Fruit fly (Drosophila melanogaster) whole organism, embryonic: ENCODE measurements around the gene CG2187.

ENCODE experiments used
- ATbp ChIP-seq: fragments of 200-800 bp; sonication (Bioruptor generic); optimal IDR thresholded peaks from 2 replicates; lab custom pipeline; 2017; ENCODE audit warnings: missing biosample characterization, mild to moderate bottlenecking, missing genetic modification characterization, missing genetic modification reagents
- Asciz ChIP-seq: fragments of 200-800 bp; sonication (Bioruptor generic); optimal IDR thresholded peaks from 2 replicates; lab custom pipeline; 2017; ENCODE audit warnings: missing biosample characterization, mild to moderate bottlenecking, missing genetic modification characterization, missing genetic modification reagents
- CG10431 ChIP-seq: fragments of 200-800 bp; sonication (Bioruptor generic); optimal IDR thresholded peaks from 3 replicates; lab custom pipeline; 2018; ENCODE audit warnings: missing biosample characterization, mild to moderate bottlenecking, missing genetic modification characterization
- CG12071 ChIP-seq: fragments of 200-800 bp; sonication (Bioruptor generic); optimal IDR thresholded peaks from 3 replicates; lab custom pipeline; 2018; ENCODE audit warnings: missing biosample characterization, mild to moderate bottlenecking, missing genetic modification characterization
- CG13296 ChIP-seq: fragments of 200-800 bp; sonication (Bioruptor generic); optimal IDR thresholded peaks from 3 replicates; lab custom pipeline; 2018; ENCODE audit warnings: missing biosample characterization, mild to moderate bottlenecking, missing genetic modification characterization
- CG13424 ChIP-seq: fragments of 200-800 bp; sonication (Bioruptor generic); optimal IDR thresholded peaks from 2 replicates; lab custom pipeline; 2019; ENCODE audit warnings: missing biosample characterization, mild to moderate bottlenecking, missing genetic modification characterization, moderate library complexity
- CG14710 ChIP-seq: fragments of 200-800 bp; sonication (Bioruptor generic); optimal IDR thresholded peaks from 3 replicates; lab custom pipeline; 2019; ENCODE audit warnings: missing biosample characterization, mild to moderate bottlenecking, missing genetic modification characterization, moderate library complexity
- CG14965 ChIP-seq: fragments of 200-800 bp; sonication (Bioruptor generic); optimal IDR thresholded peaks from 2 replicates; lab custom pipeline; 2016; ENCODE audit warnings: missing biosample characterization, missing genetic modification characterization, borderline replicate concordance
- CG15479 ChIP-seq: fragments of 200-800 bp; sonication (Bioruptor generic); optimal IDR thresholded peaks from 3 replicates; lab custom pipeline; 2019; ENCODE audit warnings: missing biosample characterization, mild to moderate bottlenecking, missing genetic modification characterization, moderate library complexity
- CG15514 ChIP-seq: fragments of 200-800 bp; sonication (Bioruptor generic); optimal IDR thresholded peaks from 3 replicates; lab custom pipeline; 2017; ENCODE audit warnings: missing biosample characterization, missing genetic modification characterization, mild to moderate bottlenecking, moderate library complexity, missing genetic modification reagents
- CG1603 ChIP-seq: fragments of 200-800 bp; sonication (Bioruptor generic); optimal IDR thresholded peaks from 2 replicates; lab custom pipeline; 2019; ENCODE audit warnings: missing biosample characterization, mild to moderate bottlenecking, missing genetic modification characterization, moderate library complexity
- CG16813 ChIP-seq: fragments of 200-800 bp; sonication (Bioruptor generic); IDR thresholded peaks from 3 replicates; pipeline ENCODE4 v1.3.6; 2022; ENCODE audit warnings: missing biosample characterization, missing genetic modification characterization; ENCODE audit not compliant: partially characterized antibody
- CG16863 ChIP-seq: fragments of 200-800 bp; sonication (Bioruptor generic); optimal IDR thresholded peaks from 3 replicates; lab custom pipeline; 2016; ENCODE audit warnings: missing biosample characterization, missing genetic modification characterization
- CG17328 ChIP-seq: fragments of 200-800 bp; sonication (Bioruptor generic); IDR thresholded peaks from 2 replicates; pipeline ENCODE4 v1.3.6; 2022; ENCODE audit warnings: missing biosample characterization, missing genetic modification characterization
- CG17385 ChIP-seq: fragments of 200-800 bp; sonication (Bioruptor generic); optimal IDR thresholded peaks from 3 replicates; lab custom pipeline; 2018; ENCODE audit warnings: missing biosample characterization, mild to moderate bottlenecking, missing genetic modification characterization
- CG6689 ChIP-seq: fragments of 200-800 bp; sonication (Bioruptor generic); IDR thresholded peaks from 2 replicates; pipeline ENCODE4 v1.3.6; 2022; ENCODE audit warnings: missing biosample characterization, missing genetic modification characterization
- CG6765 ChIP-seq: fragments of 200-800 bp; sonication (Bioruptor generic); optimal IDR thresholded peaks from 3 replicates; lab custom pipeline; 2017; ENCODE audit warnings: missing biosample characterization, mild to moderate bottlenecking, missing genetic modification characterization
- CG6813 ChIP-seq: fragments of 200-800 bp; sonication (Bioruptor generic); optimal IDR thresholded peaks from 2 replicates; lab custom pipeline; 2017; ENCODE audit warnings: missing biosample characterization, missing genetic modification characterization, mild to moderate bottlenecking, moderate library complexity, missing genetic modification reagents
- CG7987 ChIP-seq: fragments of 200-800 bp; sonication (Bioruptor generic); optimal IDR thresholded peaks from 2 replicates; lab custom pipeline; 2018; ENCODE audit warnings: missing biosample characterization, mild to moderate bottlenecking, missing genetic modification characterization, moderate library complexity
- CG8924 ChIP-seq: fragments of 200-800 bp; optimal IDR thresholded peaks from 3 replicates; lab custom pipeline; 2019; ENCODE audit warnings: missing biosample characterization, mild to moderate bottlenecking, missing genetic modification characterization, moderate library complexity
- Dbx ChIP-seq: fragments of 200-800 bp; sonication (Bioruptor generic); IDR thresholded peaks from 3 replicates; pipeline ENCODE4 v1.3.6; 2022; ENCODE audit warnings: missing biosample characterization, missing genetic modification characterization
- Drgx ChIP-seq: fragments of 200-800 bp; sonication (Bioruptor generic); IDR thresholded peaks from 2 replicates; pipeline ENCODE4 v1.3.6; 2022; ENCODE audit warnings: missing biosample characterization, missing genetic modification characterization
- Fer3 ChIP-seq: fragments of 200-800 bp; sonication (Bioruptor generic); optimal IDR thresholded peaks from 2 replicates; lab custom pipeline; 2018; ENCODE audit warnings: missing biosample characterization, mild to moderate bottlenecking, missing genetic modification characterization, moderate library complexity
- HLH3B ChIP-seq: fragments of 200-800 bp; sonication (Bioruptor generic); IDR thresholded peaks from 2 replicates; pipeline ENCODE4 v1.3.6; 2022; ENCODE audit warnings: missing biosample characterization, missing genetic modification characterization
- Hmr ChIP-seq: fragments of 200-800 bp; sonication (Bioruptor generic); optimal IDR thresholded peaks from 3 replicates; lab custom pipeline; 2017; ENCODE audit warnings: mild to moderate bottlenecking, missing biosample characterization, missing genetic modification reagents, missing genetic modification characterization
- Hr78 ChIP-seq, 2 experiments: fragments of 200-800 bp in 1 of 2; fragments of >200 bp in 1 of 2; sonication (Bioruptor generic) in 1 of 2; optimal IDR thresholded peaks; 2 replicates each; lab custom pipeline; 2017 to 2019; ENCODE audit warnings: missing biosample characterization in 2 of 2, missing genetic modification characterization in 2 of 2, mild to moderate bottlenecking in 1 of 2, moderate library complexity in 1 of 2
- Xrp1 ChIP-seq: fragments of 200-800 bp; sonication (Bioruptor generic); IDR thresholded peaks from 2 replicates; pipeline ENCODE4 v1.3.6; 2022; ENCODE audit warnings: missing biosample characterization, missing genetic modification characterization
- al ChIP-seq: fragments of 200-800 bp; sonication (Bioruptor generic); IDR thresholded peaks from 2 replicates; pipeline ENCODE4 v1.3.6; 2022; ENCODE audit warnings: missing biosample characterization, missing genetic modification characterization
- bsh ChIP-seq, 2 experiments: fragments of 200-800 bp; sonication (Bioruptor generic); optimal IDR thresholded peaks; 2 replicates each; lab custom pipeline; 2017 to 2018; ENCODE audit warnings: mild to moderate bottlenecking in 2 of 2, missing biosample characterization in 2 of 2, missing genetic modification characterization in 2 of 2, moderate library complexity in 1 of 2
- caup ChIP-seq: fragments of 200-800 bp; sonication (Bioruptor generic); optimal IDR thresholded peaks from 3 replicates; lab custom pipeline; 2017; ENCODE audit warnings: missing biosample characterization, mild to moderate bottlenecking, missing genetic modification characterization, moderate library complexity; ENCODE audit not compliant: severe bottlenecking
- ci ChIP-seq: fragments of 200-800 bp; sonication (Bioruptor generic); IDR thresholded peaks from 3 replicates; pipeline ENCODE4 v1.3.6; 2022; ENCODE audit warnings: missing biosample characterization, missing genetic modification characterization
- corto ChIP-seq: fragments of 200-800 bp; sonication (Bioruptor generic); optimal IDR thresholded peaks from 2 replicates; lab custom pipeline; 2016; ENCODE audit warnings: missing biosample characterization, mild to moderate bottlenecking, missing genetic modification characterization, moderate library complexity
- fd64A ChIP-seq: fragments of 200-800 bp; sonication (Bioruptor generic); optimal IDR thresholded peaks from 3 replicates; lab custom pipeline; 2018; ENCODE audit warnings: missing biosample characterization, mild to moderate bottlenecking, missing genetic modification characterization
- gcm2 ChIP-seq: fragments of 200-800 bp; sonication (Bioruptor generic); optimal IDR thresholded peaks from 2 replicates; lab custom pipeline; 2016; ENCODE audit warnings: missing biosample characterization, missing genetic modification characterization
- her ChIP-seq: fragments of 200-800 bp; sonication (Bioruptor generic); optimal IDR thresholded peaks from 2 replicates; lab custom pipeline; 2016; ENCODE audit warnings: missing biosample characterization, missing genetic modification characterization
- lab ChIP-seq: fragments of 200-800 bp; sonication (Bioruptor generic); optimal IDR thresholded peaks from 3 replicates; lab custom pipeline; 2017; ENCODE audit warnings: missing biosample characterization, missing genetic modification characterization, mild to moderate bottlenecking, moderate library complexity, missing genetic modification reagents
- mirr ChIP-seq: fragments of 200-800 bp; sonication (Bioruptor generic); optimal IDR thresholded peaks from 3 replicates; lab custom pipeline; 2018; ENCODE audit warnings: missing biosample characterization, mild to moderate bottlenecking, missing genetic modification characterization
- nerfin-2 ChIP-seq: fragments of 200-800 bp; sonication (Bioruptor generic); IDR thresholded peaks from 2 replicates; pipeline ENCODE4 v1.3.6; 2022; ENCODE audit warnings: missing biosample characterization, missing genetic modification characterization; ENCODE audit not compliant: partially characterized antibody
- odd ChIP-seq: fragments of 200-800 bp; sonication (Bioruptor generic); optimal IDR thresholded peaks from 2 replicates; lab custom pipeline; 2017; ENCODE audit warnings: missing biosample characterization, mild to moderate bottlenecking, missing genetic modification characterization
- onecut ChIP-seq: fragments of 200-800 bp; sonication (Bioruptor generic); IDR thresholded peaks from 2 replicates; pipeline ENCODE4 v1.3.6; 2022; ENCODE audit warnings: missing biosample characterization, missing genetic modification characterization
- run ChIP-seq: fragments of 200-800 bp; sonication (Bioruptor generic); optimal IDR thresholded peaks from 3 replicates; lab custom pipeline; 2018; ENCODE audit warnings: missing biosample characterization, mild to moderate bottlenecking, missing genetic modification characterization
- schlank ChIP-seq: fragments of 200-800 bp; sonication (Bioruptor generic); optimal IDR thresholded peaks from 2 replicates; lab custom pipeline; 2018; ENCODE audit warnings: missing biosample characterization, mild to moderate bottlenecking, missing genetic modification characterization
- sens ChIP-seq: fragments of 200-800 bp; sonication (Bioruptor generic); peaks from one replicate; lab custom pipeline; 2016; ENCODE audit warnings: missing biosample characterization, missing genetic modification characterization
- so ChIP-seq: fragments of 200-800 bp; sonication (Bioruptor generic); IDR thresholded peaks from 3 replicates; pipeline ENCODE4 v1.3.6; 2022; ENCODE audit warnings: missing biosample characterization, missing genetic modification characterization
- stc ChIP-seq: fragments of 200-800 bp; sonication (Bioruptor generic); IDR thresholded peaks from 2 replicates; pipeline ENCODE4 v1.3.6; 2022; ENCODE audit warnings: missing biosample characterization, missing genetic modification characterization
- sug ChIP-seq: fragments of 200-800 bp; optimal IDR thresholded peaks from 2 replicates; lab custom pipeline; 2019; ENCODE audit warnings: missing biosample characterization, mild to moderate bottlenecking, missing genetic modification characterization, moderate library complexity
- unpg ChIP-seq: fragments of 200-800 bp; sonication (Bioruptor generic); optimal IDR thresholded peaks from 3 replicates; lab custom pipeline; 2018; ENCODE audit warnings: missing biosample characterization, mild to moderate bottlenecking, missing genetic modification characterization, moderate library complexity
- wdn ChIP-seq: fragments of 200-800 bp; sonication (Bioruptor generic); IDR thresholded peaks from 2 replicates; pipeline ENCODE4 v1.3.6; 2022; ENCODE audit warnings: missing biosample characterization, missing genetic modification characterization

The CG2187 gene

dm6 chr3R:31758587-31759167, at the start of gene CG2187:
TSS of gene CG2187 (minus strand) at chr3R:31758637.
- TF ChIP-seq Dbx (GFP tag; lab: Robert Waterston, UW) (peak; percentile 18; the same call in 1 of the 3 replicates), CG17328 (peak; percentile 20; the same call in 1 of the 2 replicates), nerfin-2 (GFP tag; lab: Robert Waterston, UW) (no peak), CG15479 (GFP tag; lab: Kevin White, UChicago) (peak; percentile 27), CG6813 (GFP tag; lab: Kevin White, UChicago) (peak; percentile 39), Hmr (GFP tag; lab: Kevin White, UChicago) (peak; percentile 17), mirr (GFP tag; lab: Kevin White, UChicago) (peak; percentile 0), caup (GFP tag; lab: Kevin White, UChicago) (peak; percentile 16), CG13296 (peak; percentile 5), CG16813 (no peak), CG13424 (tag; lab: Kevin White, UChicago) (peak; percentile 25), CG16863 (GFP tag; lab: Kevin White, UChicago) (no peak), Hr78 (GFP tag; optimal IDR thresholded peaks at IDR 0.05; lab: Kevin White, UChicago) (peak in 1 of 2 experiments; percentile 9), bsh (GFP tag; optimal IDR thresholded peaks at IDR 0.05; lab: Kevin White, UChicago) (peak in 1 of 2 experiments; percentile 29), odd (GFP tag; lab: Kevin White, UChicago) (peak; percentile 14), onecut (GFP tag; lab: Robert Waterston, UW) (peak; percentile 20; the same call in 1 of the 2 replicates), CG14710 (tag; lab: Kevin White, UChicago) (peak; percentile 0), CG6765 (peak; percentile 22), Fer3 (peak; percentile 17), CG12071 (GFP tag; lab: Kevin White, UChicago) (peak; percentile 42), run (tag; lab: Kevin White, UChicago) (no peak), unpg (GFP tag; lab: Kevin White, UChicago) (peak; percentile 16), gcm2 (GFP tag; lab: Kevin White, UChicago) (no peak), CG14965 (GFP tag; lab: Kevin White, UChicago) (no peak), Drgx (GFP tag; lab: Robert Waterston, UW) (no peak), fd64A (peak; percentile 46), HLH3B (GFP tag; lab: Robert Waterston, UW) (peak; percentile 22; the same call in 1 of the 2 replicates), schlank (tag; lab: Kevin White, UChicago) (peak; percentile 37), ATbp (peak; percentile 61), sug (tag; lab: Kevin White, UChicago) (peak; percentile 32), CG10431 (peak; percentile 25), CG8924 (peak; percentile 6), her (GFP tag; lab: Kevin White, UChicago) (no peak), so (0 out of 3 replicates have a peak, but pooled peaks have one; percentile 15), CG15514 (GFP tag; lab: Kevin White, UChicago) (peak; percentile 5), Xrp1 (GFP tag; lab: Robert Waterston, UW) (0 out of 2 replicates have a peak, but pooled peaks have one; percentile 30), CG6689 (GFP tag; lab: Robert Waterston, UW) (no peak), sens (GFP tag; lab: Kevin White, UChicago) (peak; percentile 36), CG7987 (GFP tag; lab: Kevin White, UChicago) (peak; percentile 18), ci (GFP tag; lab: Robert Waterston, UW) (peak; percentile 60), lab (peak; percentile 60), Asciz (GFP tag; lab: Kevin White, UChicago) (peak; percentile 21), wdn (GFP tag; lab: Robert Waterston, UW) (no peak), CG17385 (GFP tag; lab: Kevin White, UChicago) (peak; percentile 7), al (GFP tag; lab: Robert Waterston, UW) (no peak), stc (GFP tag; lab: Robert Waterston, UW) (0 out of 2 replicates have a peak, but pooled peaks have one; percentile 17), CG1603 (tag; lab: Kevin White, UChicago) (peak; percentile 18), corto (GFP tag; lab: Kevin White, UChicago) (no peak)
